Worm (Caenorhabditis elegans) whole organism, L4 larva: ENCODE measurements around the gene daam-1.

Experiments used
- F26F4.8 ChIP-seq: fragments of 200-800 bp; sonication (Bioruptor generic); conservative IDR thresholded peaks from 2 replicates; pipeline ENCODE4 v1.3.6; 2022; ENCODE audit warnings: missing genetic modification characterization, missing compliant biosample characterization
- F37D6.2 ChIP-seq: sonication (generic microtip); optimal IDR thresholded peaks from 2 replicates; lab custom pipeline; 2016; ENCODE audit warnings: mild to moderate bottlenecking, missing genetic modification characterization, missing compliant biosample characterization
- T20F7.1 ChIP-seq: fragments of 200-800 bp; sonication (Bioruptor generic); optimal IDR thresholded peaks from 2 replicates; lab custom pipeline; 2018; ENCODE audit warnings: mild to moderate bottlenecking, missing genetic modification characterization, missing compliant biosample characterization
- Y105C5A.15 ChIP-seq: fragments of 200-800 bp; sonication (Bioruptor generic); IDR thresholded peaks from 2 replicates; pipeline ENCODE4 v1.3.6; 2022; ENCODE audit warnings: missing genetic modification characterization, missing compliant biosample characterization
- Y75B8A.6 ChIP-seq: fragments of 200-800 bp; sonication (Bioruptor generic); IDR thresholded peaks from 2 replicates; pipeline ENCODE4 v1.3.6; 2022; ENCODE audit warnings: missing genetic modification reagents, missing genetic modification characterization, missing compliant biosample characterization
- ZK546.5 ChIP-seq, 2 experiments: sonication (generic microtip); optimal IDR thresholded peaks; 2 replicates each; lab custom pipeline; 2017; ENCODE audit warnings: missing biosample characterization in 2 of 2, missing genetic modification characterization in 2 of 2
- arid-1 ChIP-seq: fragments of 200-800 bp; sonication (Bioruptor generic); conservative IDR thresholded peaks from 2 replicates; pipeline ENCODE4 v1.3.6; 2022; ENCODE audit warnings: missing genetic modification reagents, missing genetic modification characterization, missing compliant biosample characterization
- attf-4 ChIP-seq: sonication (generic microtip); optimal IDR thresholded peaks from 3 replicates; lab custom pipeline; 2017; ENCODE audit warnings: missing biosample characterization, missing genetic modification characterization
- ceh-62 ChIP-seq: sonication (generic microtip); optimal IDR thresholded peaks from 2 replicates; lab custom pipeline; 2017; ENCODE audit warnings: missing biosample characterization, missing genetic modification characterization
- ceh-82 ChIP-seq: sonication (generic microtip); optimal IDR thresholded peaks from 2 replicates; lab custom pipeline; 2017; ENCODE audit warnings: missing biosample characterization, missing genetic modification characterization
- ces-1 ChIP-seq: fragments of 150-350 bp; sonication (generic microtip); optimal IDR thresholded peaks from 4 replicates; lab custom pipeline; 2014; ENCODE audit warnings: missing biosample characterization, missing genetic modification reagents, missing genetic modification characterization
- cey-2 ChIP-seq: sonication (generic microtip); optimal IDR thresholded peaks from 3 replicates; lab custom pipeline; 2017; ENCODE audit warnings: missing genetic modification characterization, mild to moderate bottlenecking, missing compliant biosample characterization, antibody characterized with exemption, borderline replicate concordance; ENCODE audit not compliant: insufficient read depth
- ctbp-1 ChIP-seq: fragments of 200-800 bp; sonication (Bioruptor generic); IDR thresholded peaks from 2 replicates; pipeline ENCODE4 v1.3.6; 2022; ENCODE audit warnings: missing genetic modification reagents, missing genetic modification characterization, missing compliant biosample characterization
- daf-12 ChIP-seq: fragments of 150-350 bp; optimal IDR thresholded peaks from 2 replicates; lab custom pipeline; 2014; ENCODE audit warnings: missing biosample characterization, missing genetic modification reagents, missing genetic modification characterization
- daf-16 ChIP-seq, 3 experiments: sonication (generic microtip); optimal IDR thresholded peaks; 2 replicates each; lab custom pipeline; 2016 to 2017; ENCODE audit warnings: missing genetic modification characterization in 3 of 3, missing genetic modification reagents in 3 of 3, mild to moderate bottlenecking in 2 of 3, missing compliant biosample characterization in 2 of 3, missing biosample characterization in 1 of 3, moderate library complexity in 1 of 3
- dmd-6 ChIP-seq: fragments of 200-800 bp; sonication (Bioruptor generic); IDR thresholded peaks from 2 replicates; pipeline ENCODE4 v1.3.6; 2022; ENCODE audit warnings: missing genetic modification reagents, missing genetic modification characterization, missing compliant biosample characterization
- dpl-1 ChIP-seq: fragments of 150-350 bp; optimal IDR thresholded peaks from 2 replicates; lab custom pipeline; 2014; ENCODE audit warnings: missing biosample characterization, missing genetic modification reagents, missing genetic modification characterization
- duxl-1 ChIP-seq: sonication (generic microtip); optimal IDR thresholded peaks from 2 replicates; lab custom pipeline; 2016; ENCODE audit warnings: mild to moderate bottlenecking, missing genetic modification characterization, moderate library complexity, missing compliant biosample characterization; ENCODE audit not compliant: poor library complexity
- dve-1 ChIP-seq: sonication (generic microtip); optimal IDR thresholded peaks from 2 replicates; lab custom pipeline; 2017; ENCODE audit warnings: antibody characterized with exemption, mild to moderate bottlenecking, missing genetic modification characterization, missing compliant biosample characterization; ENCODE audit not compliant: insufficient read depth
- egl-43 ChIP-seq: fragments of 200-800 bp; sonication (Bioruptor generic); IDR thresholded peaks from 2 replicates; pipeline ENCODE4 v1.3.6; 2022; ENCODE audit warnings: missing genetic modification reagents, missing genetic modification characterization, missing compliant biosample characterization
- hlh-30 ChIP-seq: sonication (generic microtip); optimal IDR thresholded peaks from 2 replicates; lab custom pipeline; 2017; ENCODE audit warnings: antibody characterized with exemption, mild to moderate bottlenecking, missing genetic modification characterization, missing compliant biosample characterization; ENCODE audit not compliant: insufficient read depth
- lim-7 ChIP-seq: fragments of 200-800 bp; sonication (Bioruptor generic); IDR thresholded peaks from 2 replicates; pipeline ENCODE4 v1.3.6; 2022; ENCODE audit warnings: missing genetic modification characterization, missing compliant biosample characterization
- lin-15B ChIP-seq: fragments of 150-350 bp; sonication (generic microtip); optimal IDR thresholded peaks from 3 replicates; lab custom pipeline; 2014; ENCODE audit warnings: missing biosample characterization, missing genetic modification characterization
- lin-39 ChIP-seq: fragments of 150-350 bp; optimal IDR thresholded peaks from 2 replicates; lab custom pipeline; 2014; ENCODE audit warnings: missing biosample characterization, missing genetic modification reagents, missing genetic modification characterization
- mdt-29 ChIP-seq: fragments of 200-800 bp; sonication (Bioruptor generic); IDR thresholded peaks from 2 replicates; pipeline ENCODE4 v1.3.6; 2022; ENCODE audit warnings: missing genetic modification reagents, missing genetic modification characterization, missing compliant biosample characterization
- mep-1 ChIP-seq: fragments of 150-350 bp; sonication (generic microtip); optimal IDR thresholded peaks from 3 replicates; lab custom pipeline; 2014; ENCODE audit warnings: missing biosample characterization, missing genetic modification characterization
- mes-2 ChIP-seq: sonication (generic microtip); optimal IDR thresholded peaks from 2 replicates; lab custom pipeline; 2016; ENCODE audit warnings: missing genotype, mild to moderate bottlenecking, missing genetic modification characterization, missing compliant biosample characterization; ENCODE audit not compliant: poor library complexity, severe bottlenecking
- mxl-3 ChIP-seq: fragments of 200-800 bp; sonication (Bioruptor generic); optimal IDR thresholded peaks from 2 replicates; lab custom pipeline; 2018; ENCODE audit warnings: mild to moderate bottlenecking, missing genetic modification characterization, missing compliant biosample characterization
- nhr-102 ChIP-seq: sonication (generic microtip); optimal IDR thresholded peaks from 2 replicates; lab custom pipeline; 2016; ENCODE audit warnings: mild to moderate bottlenecking, missing genetic modification characterization, moderate library complexity, missing compliant biosample characterization
- nhr-111 ChIP-seq: fragments of 200-800 bp; sonication (Bioruptor generic); optimal IDR thresholded peaks from 2 replicates; lab custom pipeline; 2018; ENCODE audit warnings: mild to moderate bottlenecking, missing genetic modification characterization, missing compliant biosample characterization
- nhr-28 ChIP-seq: fragments of 150-350 bp; optimal IDR thresholded peaks from 2 replicates; lab custom pipeline; 2014; ENCODE audit warnings: missing biosample characterization, missing genetic modification characterization
- nhr-6 ChIP-seq: fragments of 150-350 bp; optimal IDR thresholded peaks from 2 replicates; lab custom pipeline; 2014; ENCODE audit warnings: missing biosample characterization, missing genetic modification characterization
- nhr-77 ChIP-seq: fragments of 150-350 bp; optimal IDR thresholded peaks from 2 replicates; lab custom pipeline; 2014; ENCODE audit warnings: missing biosample characterization, missing genetic modification characterization
- pha-4 ChIP-seq, 2 experiments: fragments of 150-350 bp in 1 of 2; fragments of 200-800 bp in 1 of 2; sonication (Bioruptor generic) in 1 of 2; IDR thresholded peaks in 1 of 2; optimal IDR thresholded peaks in 1 of 2; 2 replicates each; pipeline versions ENCODE4 v1.3.6 to Lab custom; 2014 to 2022; ENCODE audit warnings: missing genetic modification characterization in 2 of 2, missing genetic modification reagents in 2 of 2, missing biosample characterization in 1 of 2, missing compliant biosample characterization in 1 of 2
- php-3 ChIP-seq: fragments of 200-800 bp; sonication (Bioruptor generic); IDR thresholded peaks from 2 replicates; pipeline ENCODE4 v1.3.6; 2022; ENCODE audit warnings: missing genetic modification reagents, missing genetic modification characterization, missing compliant biosample characterization
- rbr-2 ChIP-seq: sonication (generic microtip); optimal IDR thresholded peaks from 2 replicates; lab custom pipeline; 2016; ENCODE audit warnings: missing genotype, missing genetic modification characterization, missing compliant biosample characterization
- sdz-12 ChIP-seq: fragments of 200-800 bp; sonication (Bioruptor generic); optimal IDR thresholded peaks from 2 replicates; lab custom pipeline; 2018; ENCODE audit warnings: mild to moderate bottlenecking, missing genetic modification characterization, missing compliant biosample characterization
- snpc-4 ChIP-seq: fragments of 150-350 bp; optimal IDR thresholded peaks from 2 replicates; lab custom pipeline; 2014; ENCODE audit warnings: missing biosample characterization, missing genetic modification characterization
- unc-130 ChIP-seq: sonication (generic microtip); optimal IDR thresholded peaks from 2 replicates; lab custom pipeline; 2016; ENCODE audit warnings: missing genetic modification reagents, missing genetic modification characterization, missing compliant biosample characterization
- unc-39 ChIP-seq: sonication (generic microtip); optimal IDR thresholded peaks from 2 replicates; lab custom pipeline; 2017; ENCODE audit warnings: missing biosample characterization, missing genetic modification characterization
- unc-62 ChIP-seq, 3 experiments: fragments of 150-350 bp in 1 of 3; sonication (generic microtip); optimal IDR thresholded peaks in 2 of 3; peaks in 1 of 3; 1 replicate in 1 of 3; 2 replicates in 2 of 3; lab custom pipeline; 2014 to 2017; ENCODE audit warnings: missing biosample characterization in 3 of 3, missing genetic modification characterization in 3 of 3, missing genetic modification reagents in 3 of 3, missing genotype in 1 of 3
- vab-7 ChIP-seq: fragments of 200-800 bp; sonication (Bioruptor generic); IDR thresholded peaks from 2 replicates; pipeline ENCODE4 v1.3.6; 2022; ENCODE audit warnings: missing genetic modification reagents, missing genetic modification characterization, missing compliant biosample characterization
- zag-1 ChIP-seq: fragments of 150-350 bp; optimal IDR thresholded peaks from 2 replicates; lab custom pipeline; 2014; ENCODE audit warnings: missing biosample characterization, missing genetic modification characterization
- zfp-3 ChIP-seq: fragments of 200-800 bp; sonication (Bioruptor generic); conservative IDR thresholded peaks from 2 replicates; pipeline ENCODE4 v1.3.6; 2022; ENCODE audit warnings: missing genetic modification reagents, missing genetic modification characterization, missing compliant biosample characterization
- zip-11 ChIP-seq: fragments of 200-800 bp; sonication (Bioruptor generic); IDR thresholded peaks from 2 replicates; pipeline ENCODE4 v1.3.6; 2022; ENCODE audit warnings: missing genetic modification characterization, missing compliant biosample characterization

Gene daam-1

DNA sequence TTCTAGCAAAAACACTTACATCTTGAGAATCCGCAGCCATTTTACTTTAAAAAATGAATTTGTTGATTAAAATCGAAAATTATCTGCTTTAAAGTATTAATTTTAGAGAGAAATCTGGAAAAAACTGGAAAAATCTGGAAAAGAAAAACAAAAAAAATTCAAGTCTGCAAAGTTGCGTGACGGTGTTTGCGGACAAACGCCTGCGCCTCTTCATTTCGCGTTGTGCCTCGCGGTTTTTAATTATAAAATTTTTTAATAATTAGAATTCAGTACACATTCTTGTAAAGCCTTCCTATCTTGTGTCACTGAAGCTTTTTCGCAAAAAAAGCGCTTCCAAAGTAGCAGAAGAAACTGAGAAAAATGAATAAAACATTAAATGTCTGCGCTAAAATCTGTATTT lies 43.0 kb upstream of the daam-1 start, which contains the start of gene W03F9.1 (continued):
- TF ChIP-seq nhr-6 (tag; lab: Kevin White, UChicago) (peak; percentile 11), F37D6.2 (no peak), cey-2 (tag; lab: Kevin White, UChicago) (no peak), ceh-62 (tag; lab: Kevin White, UChicago) (no peak), zag-1 (tag; lab: Kevin White, UChicago) (no peak), mxl-3 (GFP tag; lab: Kevin White, UChicago) (no peak), vab-7 (GFP tag; lab: Robert Waterston, UW) (no peak), daf-12 (tag; lab: Kevin White, UChicago) (no peak), ces-1 (GFP tag; lab: Kevin White, UChicago) (no peak), snpc-4 (tag; lab: Kevin White, UChicago) (no peak), nhr-28 (peak; percentile 20), F26F4.8 (GFP tag; lab: Robert Waterston, UW) (no peak), lin-39 (tag; lab: Kevin White, UChicago) (no peak), mdt-29 (GFP tag; lab: Robert Waterston, UW) (peak; percentile 74), mes-2 (tag; lab: Kevin White, UChicago) (peak; percentile 70), unc-62 (GFP tag; optimal IDR thresholded peaks at IDR 0.05 in 1 of 2; lab: Kevin White, UChicago) (no peak), unc-62 (tag; optimal IDR thresholded peaks at IDR 0.05; lab: Kevin White, UChicago) (no peak), ctbp-1 (GFP tag; lab: Robert Waterston, UW) (no peak), dmd-6 (GFP tag; lab: Robert Waterston, UW) (peak; percentile 38), nhr-111 (GFP tag; lab: Kevin White, UChicago) (no peak), php-3 (GFP tag; lab: Robert Waterston, UW) (no peak), egl-43 (no peak), attf-4 (tag; lab: Kevin White, UChicago) (no peak), pha-4 (GFP tag; IDR thresholded peaks at IDR 0.05; lab: Robert Waterston, UW) (0 out of 2 replicates have a peak, but pooled peaks have one; percentile 31), pha-4 (tag; optimal IDR thresholded peaks at IDR 0.05; lab: Kevin White, UChicago) (peak; percentile 60), arid-1 (GFP tag; lab: Robert Waterston, UW) (0 out of 2 replicates have a peak, but pooled peaks have one; percentile 32), sdz-12 (GFP tag; lab: Kevin White, UChicago) (no peak), hlh-30 (tag; lab: Kevin White, UChicago) (peak; percentile 32), dve-1 (tag; lab: Kevin White, UChicago) (peak; percentile 68), rbr-2 (tag; lab: Kevin White, UChicago) (peak; percentile 60), unc-39 (tag; lab: Kevin White, UChicago) (no peak), duxl-1 (tag; lab: Kevin White, UChicago) (peak; percentile 58), lim-7 (no peak), nhr-102 (peak; percentile 5), lin-15B (no peak), daf-16 (GFP tag; optimal IDR thresholded peaks at IDR 0.05; lab: Kevin White, UChicago) (peak in 1 of 2 experiments; percentile 71), daf-16 (tag; optimal IDR thresholded peaks at IDR 0.05; lab: Kevin White, UChicago) (peak; percentile 42), Y75B8A.6 (no peak), zfp-3 (GFP tag; lab: Robert Waterston, UW) (0 out of 2 replicates have a peak, but pooled peaks have one; percentile 32), nhr-77 (tag; lab: Kevin White, UChicago) (no peak), Y105C5A.15 (GFP tag; lab: Robert Waterston, UW) (no peak), ZK546.5 (tag; optimal IDR thresholded peaks at IDR 0.05; lab: Kevin White, UChicago) (no peak), unc-130 (peak; percentile 39), ceh-82 (no peak), T20F7.1 (no peak), zip-11 (no peak), dpl-1 (peak; percentile 63), mep-1 (peak; percentile 77)
